Worm (Caenorhabditis elegans) whole organism, late embryonic: ENCODE measurements around the gene W06G6.15.

Experiments
- F13H6.1 ChIP-seq: sonication (generic microtip); optimal IDR thresholded peaks from 2 replicates; lab custom pipeline; 2016; ENCODE audit warnings: missing genetic modification characterization, missing compliant biosample characterization
- T23F11.4 ChIP-seq: fragments of 200-800 bp; sonication (Bioruptor generic); optimal IDR thresholded peaks from 2 replicates; lab custom pipeline; 2018; ENCODE audit warnings: mild to moderate bottlenecking, missing genetic modification characterization, missing compliant biosample characterization
- ahr-1 ChIP-seq: sonication (generic microtip); optimal IDR thresholded peaks from 2 replicates; lab custom pipeline; 2016; ENCODE audit warnings: missing genetic modification characterization, missing compliant biosample characterization
- ama-1 ChIP-seq: fragments of 150-350 bp; optimal IDR thresholded peaks from 2 replicates; lab custom pipeline; 2014
- ceh-18 ChIP-seq: sonication (generic microtip); optimal IDR thresholded peaks from 2 replicates; lab custom pipeline; 2016; ENCODE audit warnings: missing genetic modification characterization, missing compliant biosample characterization
- ceh-2 ChIP-seq: sonication (generic microtip); optimal IDR thresholded peaks from 2 replicates; lab custom pipeline; 2016; ENCODE audit warnings: missing genotype, missing genetic modification characterization, missing compliant biosample characterization
- ceh-24 ChIP-seq: sonication (generic microtip); optimal IDR thresholded peaks from 2 replicates; lab custom pipeline; 2016; ENCODE audit warnings: mild to moderate bottlenecking, missing genetic modification characterization, missing compliant biosample characterization
- ceh-31 ChIP-seq: sonication (generic microtip); optimal IDR thresholded peaks from 2 replicates; lab custom pipeline; 2016; ENCODE audit warnings: missing genetic modification characterization, missing compliant biosample characterization
- ceh-34 ChIP-seq: sonication (generic microtip); optimal IDR thresholded peaks from 2 replicates; lab custom pipeline; 2016; ENCODE audit warnings: mild to moderate bottlenecking, missing genetic modification characterization, missing compliant biosample characterization
- ceh-6 ChIP-seq: fragments of 200-800 bp; sonication (Bioruptor generic); optimal IDR thresholded peaks from 2 replicates; lab custom pipeline; 2018; ENCODE audit warnings: mild to moderate bottlenecking, missing genetic modification characterization, missing compliant biosample characterization
- ceh-9 ChIP-seq: sonication (generic microtip); optimal IDR thresholded peaks from 2 replicates; lab custom pipeline; 2016; ENCODE audit warnings: mild to moderate bottlenecking, missing genetic modification characterization, inconsistent platforms, missing compliant biosample characterization
- che-1 ChIP-seq: sonication (generic microtip); optimal IDR thresholded peaks from 2 replicates; lab custom pipeline; 2016; ENCODE audit warnings: mild to moderate bottlenecking, missing genetic modification characterization, missing compliant biosample characterization
- dmd-4 ChIP-seq: sonication (generic microtip); optimal IDR thresholded peaks from 2 replicates; lab custom pipeline; 2016; ENCODE audit warnings: borderline replicate concordance, missing genetic modification characterization, missing compliant biosample characterization
- dve-1 ChIP-seq: sonication (generic microtip); optimal IDR thresholded peaks from 2 replicates; lab custom pipeline; 2017; ENCODE audit warnings: antibody characterized with exemption, mild to moderate bottlenecking, missing genetic modification characterization, missing compliant biosample characterization
- elt-2 ChIP-seq: sonication (generic microtip); optimal IDR thresholded peaks from 2 replicates; lab custom pipeline; 2016; ENCODE audit warnings: missing genetic modification reagents, missing genetic modification characterization, missing compliant biosample characterization
- elt-4 ChIP-seq: sonication (generic microtip); optimal IDR thresholded peaks from 2 replicates; lab custom pipeline; 2016; ENCODE audit warnings: missing genetic modification characterization, missing compliant biosample characterization
- ets-4 ChIP-seq: sonication (generic microtip); optimal IDR thresholded peaks from 2 replicates; lab custom pipeline; 2016; ENCODE audit warnings: missing genetic modification characterization, missing compliant biosample characterization
- eyg-1 ChIP-seq: sonication (generic microtip); optimal IDR thresholded peaks from 2 replicates; lab custom pipeline; 2016; ENCODE audit warnings: missing genotype, missing genetic modification characterization, missing compliant biosample characterization
- fax-1 ChIP-seq: sonication (generic microtip); optimal IDR thresholded peaks from 2 replicates; lab custom pipeline; 2016; ENCODE audit warnings: missing genotype, missing genetic modification characterization, missing compliant biosample characterization
- fkh-10 ChIP-seq: fragments of 150-350 bp; optimal IDR thresholded peaks from 2 replicates; lab custom pipeline; 2014; ENCODE audit warnings: missing biosample characterization, missing genetic modification reagents, missing genetic modification characterization
- fkh-6 ChIP-seq: sonication (generic microtip); optimal IDR thresholded peaks from 2 replicates; lab custom pipeline; 2016; ENCODE audit warnings: missing genetic modification characterization, missing compliant biosample characterization
- hlh-6 ChIP-seq: sonication (generic microtip); optimal IDR thresholded peaks from 2 replicates; lab custom pipeline; 2016; ENCODE audit warnings: missing genotype, missing genetic modification characterization, missing compliant biosample characterization
- hlh-8 ChIP-seq: sonication (generic microtip); optimal IDR thresholded peaks from 2 replicates; lab custom pipeline; 2016; ENCODE audit warnings: missing genotype, missing genetic modification characterization, missing compliant biosample characterization
- lin-11 ChIP-seq: fragments of 200-800 bp; sonication (Bioruptor generic); optimal IDR thresholded peaks from 2 replicates; lab custom pipeline; 2018; ENCODE audit warnings: mild to moderate bottlenecking, missing genetic modification characterization, missing compliant biosample characterization
- madf-2 ChIP-seq: sonication (generic microtip); optimal IDR thresholded peaks from 2 replicates; lab custom pipeline; 2017; ENCODE audit warnings: missing genetic modification characterization, missing compliant biosample characterization
- nfya-1 ChIP-seq: sonication (generic microtip); optimal IDR thresholded peaks from 2 replicates; lab custom pipeline; 2017; ENCODE audit warnings: missing genetic modification characterization, mild to moderate bottlenecking, missing compliant biosample characterization, antibody characterized with exemption, moderate library complexity
- npax-4 ChIP-seq: sonication (generic microtip); optimal IDR thresholded peaks from 2 replicates; lab custom pipeline; 2016; ENCODE audit warnings: missing genetic modification characterization, missing compliant biosample characterization
- pag-3 ChIP-seq: sonication (generic microtip); optimal IDR thresholded peaks from 2 replicates; lab custom pipeline; 2016; ENCODE audit warnings: missing compliant biosample characterization, missing genetic modification characterization, borderline replicate concordance
- pax-1 ChIP-seq: fragments of 150-350 bp; optimal IDR thresholded peaks from 2 replicates; lab custom pipeline; 2014; ENCODE audit warnings: missing biosample characterization, missing genetic modification characterization
- pha-2 ChIP-seq: sonication (generic microtip); optimal IDR thresholded peaks from 2 replicates; lab custom pipeline; 2017; ENCODE audit warnings: mild to moderate bottlenecking, missing genetic modification characterization, missing compliant biosample characterization
- pros-1 ChIP-seq: fragments of 150-350 bp; optimal IDR thresholded peaks from 2 replicates; lab custom pipeline; 2014; ENCODE audit warnings: missing biosample characterization, missing genetic modification reagents, missing genetic modification characterization
- ref-2 ChIP-seq: sonication (generic microtip); optimal IDR thresholded peaks from 2 replicates; lab custom pipeline; 2016; ENCODE audit warnings: missing genetic modification characterization, missing compliant biosample characterization
- rnt-1 ChIP-seq: sonication (generic microtip); optimal IDR thresholded peaks from 2 replicates; lab custom pipeline; 2016; ENCODE audit warnings: missing genetic modification characterization, missing compliant biosample characterization
- sox-2 ChIP-seq: fragments of 200-800 bp; sonication (Bioruptor generic); IDR thresholded peaks from 2 replicates; pipeline ENCODE4 v1.3.6; 2022; ENCODE audit warnings: missing genetic modification reagents, missing genetic modification characterization, missing compliant biosample characterization
- sox-4 ChIP-seq: sonication (generic microtip); optimal IDR thresholded peaks from 2 replicates; lab custom pipeline; 2017; ENCODE audit warnings: mild to moderate bottlenecking, missing genetic modification characterization, inconsistent platforms, missing compliant biosample characterization
- syd-9 ChIP-seq: sonication (generic microtip); optimal IDR thresholded peaks from 2 replicates; lab custom pipeline; 2016; ENCODE audit warnings: mild to moderate bottlenecking, missing genetic modification characterization, moderate library complexity, missing compliant biosample characterization
- tbx-7 ChIP-seq: sonication (generic microtip); optimal IDR thresholded peaks from 2 replicates; lab custom pipeline; 2016; ENCODE audit warnings: missing genotype, missing genetic modification characterization, missing compliant biosample characterization
- unc-55 ChIP-seq: sonication (generic microtip); optimal IDR thresholded peaks from 2 replicates; lab custom pipeline; 2017; ENCODE audit warnings: missing biosample characterization, missing genetic modification reagents, missing genetic modification characterization
- ztf-16 ChIP-seq: sonication (generic microtip); optimal IDR thresholded peaks from 2 replicates; lab custom pipeline; 2017; ENCODE audit warnings: missing genetic modification characterization, missing compliant biosample characterization

The W06G6.15 gene

DNA sequence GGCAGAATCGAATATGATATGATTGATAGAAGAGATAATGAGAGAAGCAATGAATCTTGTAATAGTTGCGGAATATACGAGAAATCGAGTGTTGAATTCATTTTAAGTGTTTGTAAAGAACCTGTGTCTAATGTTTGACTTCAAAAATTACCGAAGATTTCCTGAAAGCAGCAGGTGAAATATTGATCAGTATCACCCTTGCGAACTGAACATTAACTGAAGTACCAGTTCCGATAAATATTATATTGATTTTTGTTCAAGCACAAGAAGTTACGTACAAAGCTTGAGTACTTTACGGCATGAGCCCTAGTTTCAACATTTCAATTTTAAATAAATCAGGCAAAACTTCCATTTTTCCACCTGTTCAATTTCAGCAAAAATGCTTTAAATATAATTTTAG is 24.9 kb downstream of the W06G6.15 start, which contains the start of gene srz-103:
Gene srz-103 (minus strand): TSS at position 101 of the 400 bp plus-strand sequence.
- no peak for TF ChIP-seq nfya-1 (tag; lab: Kevin White, UChicago)
- TF ChIP-seq fkh-6 (tag; lab: Kevin White, UChicago) = no peak
- TF ChIP-seq rnt-1 = no peak
- TF ChIP-seq che-1 (tag; lab: Kevin White, UChicago) = no peak
- TF ChIP-seq, all 69 proteins: peak for 0

DNA sequence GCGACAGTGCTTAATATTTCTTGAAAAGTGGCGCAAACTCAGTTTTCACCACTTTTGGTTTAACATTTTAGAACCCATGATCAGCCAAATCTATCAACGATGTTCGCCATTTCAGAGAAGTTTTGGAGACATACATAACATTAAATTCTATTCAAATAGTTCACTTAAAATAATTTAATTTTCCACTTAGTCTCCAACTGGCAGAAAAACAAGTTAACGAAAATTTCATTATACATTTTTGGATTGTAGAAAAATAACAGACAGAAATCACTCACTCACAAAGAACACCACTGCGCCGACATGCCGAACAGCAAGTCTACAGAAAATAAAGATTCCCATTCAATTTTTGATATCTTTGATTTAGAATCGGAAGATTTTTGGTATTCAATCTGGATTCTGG is 25.6 kb downstream of the W06G6.15 start, which contains the start of gene srw-44:
Gene srw-44 (plus strand): TSS at position 301 of the 400 bp plus-strand sequence.
- TF ChIP-seq fkh-10 (no peak), ceh-6 (GFP tag; lab: Kevin White, UChicago) (no peak), pha-2 (no peak), syd-9 (no peak), elt-2 (tag; lab: Kevin White, UChicago) (no peak), pros-1 (tag; lab: Kevin White, UChicago) (no peak), ahr-1 (tag; lab: Kevin White, UChicago) (no peak), sox-2 (GFP tag; lab: Robert Waterston, UW) (no peak), ceh-2 (no peak), ceh-24 (tag; lab: Kevin White, UChicago) (no peak), rnt-1 (no peak), fkh-6 (tag; lab: Kevin White, UChicago) (no peak), npax-4 (tag; lab: Kevin White, UChicago) (no peak)

DNA sequence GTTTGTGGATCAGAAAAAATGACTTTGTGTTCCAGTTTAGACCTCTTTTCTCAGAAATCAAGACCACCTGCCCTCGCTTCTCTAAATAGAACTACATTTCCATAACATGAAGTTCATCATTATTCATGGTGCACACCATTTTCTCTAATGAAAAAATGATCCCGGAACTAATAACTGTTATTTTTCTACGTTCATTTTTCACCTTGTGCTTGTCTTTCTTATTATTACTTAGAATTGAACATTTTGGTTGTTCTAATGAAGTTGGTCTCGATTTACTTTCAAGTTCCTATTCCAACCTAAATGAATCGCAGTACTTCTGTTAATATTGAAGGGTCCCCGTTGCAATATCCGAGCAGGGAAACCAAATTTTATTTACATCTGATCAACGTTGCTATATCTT is 28.5 kb downstream of the W06G6.15 start, which contains the start of gene srw-36:
Gene srw-36 (plus strand): TSS at position 301 of the 400 bp plus-strand sequence.
- TF ChIP-seq fax-1 (tag; lab: Kevin White, UChicago) (no peak), hlh-6 (tag; lab: Kevin White, UChicago) (no peak), madf-2 (tag; lab: Kevin White, UChicago) (no peak), pros-1 (tag; lab: Kevin White, UChicago) (no peak), pag-3 (tag; lab: Kevin White, UChicago) (no peak), dve-1 (tag; lab: Kevin White, UChicago) (no peak), tbx-7 (tag; lab: Kevin White, UChicago) (no peak), pha-2 (no peak), eyg-1 (tag; lab: Kevin White, UChicago) (no peak), ztf-16 (tag; lab: Kevin White, UChicago) (no peak), lin-11 (no peak), hlh-8 (no peak), elt-4 (tag; lab: Kevin White, UChicago) (no peak), ceh-6 (GFP tag; lab: Kevin White, UChicago) (no peak), ceh-31 (no peak)

DNA sequence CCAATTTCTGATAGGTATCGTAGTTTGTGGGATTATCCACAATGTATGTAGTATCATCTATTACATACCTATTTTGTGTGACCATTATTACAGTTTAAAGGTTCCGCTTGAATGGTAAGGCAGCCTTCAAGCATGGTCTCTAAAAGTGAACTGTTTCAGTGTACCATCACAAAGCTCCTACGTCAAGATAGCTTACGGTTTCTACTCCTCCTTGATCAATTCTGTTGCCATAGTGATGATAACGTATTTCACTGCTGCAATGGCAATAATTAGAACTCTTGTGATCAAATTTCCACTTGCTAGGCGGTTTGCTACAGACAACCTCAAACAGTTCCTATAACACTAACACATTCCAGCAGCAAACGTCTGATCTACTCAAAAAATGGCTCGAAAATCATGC is 29.0 kb downstream of the W06G6.15 start:
- TF ChIP-seq ceh-18 (no peak), pax-1 (tag; lab: Kevin White, UChicago) (no peak), T23F11.4 (no peak), hlh-6 (tag; lab: Kevin White, UChicago) (no peak), ets-4 (tag; lab: Kevin White, UChicago) (no peak), ceh-34 (tag; lab: Kevin White, UChicago) (no peak), che-1 (tag; lab: Kevin White, UChicago) (no peak), ceh-6 (GFP tag; lab: Kevin White, UChicago) (no peak), lin-11 (no peak), rnt-1 (no peak), ceh-9 (tag; lab: Kevin White, UChicago) (no peak), ama-1 (lab: Kevin White, UChicago) (no peak), syd-9 (no peak), ceh-24 (tag; lab: Kevin White, UChicago) (no peak), unc-55 (GFP tag; lab: Kevin White, UChicago) (no peak), ref-2 (tag; lab: Kevin White, UChicago) (no peak), F13H6.1 (no peak), hlh-8 (no peak), dmd-4 (no peak), sox-4 (no peak)
